Fruit fly (Drosophila melanogaster): ENCODE results near the gene Tcs6.
A peak's percentile ranks its signal among the peaks of the same experiment; 100 is the strongest.

Tcs6 gene

dm6 chr3R:26021195-26021914 is 36.7 kb downstream of the Tcs6 start:
- no peak for TF ChIP-seq Clk (GFP tag; optimal IDR thresholded peaks at IDR 0.05)
- TF ChIP-seq cnc (optimal IDR thresholded peaks at IDR 0.05): no peak
- peak; percentile 58 for TF ChIP-seq CG33017 (tag; optimal IDR thresholded peaks at IDR 0.05)
- peak; percentile 9 for TF ChIP-seq tj (GFP tag; optimal IDR thresholded peaks at IDR 0.05)
- peak; percentile 79 for TF ChIP-seq CG5204 (GFP tag; optimal IDR thresholded peaks at IDR 0.05)
- TF ChIP-seq cic (GFP tag; optimal IDR thresholded peaks at IDR 0.05): no peak
- no peak for TF ChIP-seq ovo (GFP tag; optimal IDR thresholded peaks at IDR 0.05)
- peak; percentile 42 for TF ChIP-seq Hr96 (GFP tag; optimal IDR thresholded peaks at IDR 0.05)
- no peak for TF ChIP-seq Mnt (GFP tag; optimal IDR thresholded peaks at IDR 0.05)
- TF ChIP-seq bab1 (GFP tag; optimal IDR thresholded peaks at IDR 0.05): peak; percentile 17
- TF ChIP-seq CG7045 (GFP tag; optimal IDR thresholded peaks at IDR 0.05): peak; percentile 82
- TF ChIP-seq CG14711 (tag; optimal IDR thresholded peaks at IDR 0.05): peak; percentile 44
- peak; percentile 81 for TF ChIP-seq CG11617 (GFP tag; optimal IDR thresholded peaks at IDR 0.05)
- TF ChIP-seq kay (GFP tag; ENCODE audit: borderline replicate concordance): no peak
- TF ChIP-seq pad (GFP tag; optimal IDR thresholded peaks at IDR 0.05): peak; percentile 60
- peak; percentile 43 for TF ChIP-seq toe (GFP tag; optimal IDR thresholded peaks at IDR 0.05)
- peak; percentile 64 for TF ChIP-seq CG7101 (tag; optimal IDR thresholded peaks at IDR 0.05)
- peak; percentile 53 for TF ChIP-seq CG12768 (GFP tag; optimal IDR thresholded peaks at IDR 0.05)
- peak; percentile 40 for TF ChIP-seq Crg-1 (GFP tag; optimal IDR thresholded peaks at IDR 0.05)
- TF ChIP-seq CG1620 (GFP tag; optimal IDR thresholded peaks at IDR 0.05): peak; percentile 12

dm6 chr3R:26020244-26021171 is 37.5 kb downstream of the Tcs6 start:
- TF ChIP-seq tj (GFP tag; optimal IDR thresholded peaks at IDR 0.05): peak; percentile 69
- no peak for TF ChIP-seq CG1620 (GFP tag; optimal IDR thresholded peaks at IDR 0.05)
- TF ChIP-seq CG7045 (GFP tag; optimal IDR thresholded peaks at IDR 0.05): no peak
- TF ChIP-seq CG14711 (tag; optimal IDR thresholded peaks at IDR 0.05): no peak
- TF ChIP-seq kay (GFP tag; ENCODE audit: borderline replicate concordance): peak; percentile 87
- peak; percentile 27 for TF ChIP-seq CG7101 (tag; optimal IDR thresholded peaks at IDR 0.05)
- no peak for TF ChIP-seq Crg-1 (GFP tag; optimal IDR thresholded peaks at IDR 0.05)

- TF ChIP-seq Mnt (GFP tag; optimal IDR thresholded peaks at IDR 0.05) (no peak), Hr96 (GFP tag; optimal IDR thresholded peaks at IDR 0.05) (no peak), CG33017 (tag; optimal IDR thresholded peaks at IDR 0.05) (no peak), cnc (optimal IDR thresholded peaks at IDR 0.05) (no peak), Clk (GFP tag; optimal IDR thresholded peaks at IDR 0.05) (no peak), CG12768 (GFP tag; optimal IDR thresholded peaks at IDR 0.05) (no peak), CG1620 (GFP tag; optimal IDR thresholded peaks at IDR 0.05) (no peak), CG5204 (GFP tag; optimal IDR thresholded peaks at IDR 0.05) (no peak), CG11617 (GFP tag; optimal IDR thresholded peaks at IDR 0.05) (no peak), toe (GFP tag; optimal IDR thresholded peaks at IDR 0.05) (no peak), bab1 (GFP tag; optimal IDR thresholded peaks at IDR 0.05) (no peak), Crg-1 (GFP tag; optimal IDR thresholded peaks at IDR 0.05) (no peak), pad (GFP tag; optimal IDR thresholded peaks at IDR 0.05) (no peak), CG7045 (GFP tag; optimal IDR thresholded peaks at IDR 0.05) (no peak), tj (GFP tag; optimal IDR thresholded peaks at IDR 0.05) (no peak), CG7101 (tag; optimal IDR thresholded peaks at IDR 0.05) (no peak), ovo (GFP tag; optimal IDR thresholded peaks at IDR 0.05) (no peak), CG14711 (tag; optimal IDR thresholded peaks at IDR 0.05) (no peak), kay (GFP tag; ENCODE audit: borderline replicate concordance) (no peak)
These were observed 38.8 kb downstream of the Tcs6 start for dm6 chr3R:26019232-26019631.

- TF ChIP-seq CG12768 (GFP tag; optimal IDR thresholded peaks at IDR 0.05) (no peak), pad (GFP tag; optimal IDR thresholded peaks at IDR 0.05) (no peak), Mnt (GFP tag; optimal IDR thresholded peaks at IDR 0.05) (no peak), tj (GFP tag; optimal IDR thresholded peaks at IDR 0.05) (no peak), CG5204 (GFP tag; optimal IDR thresholded peaks at IDR 0.05) (no peak), CG7045 (GFP tag; optimal IDR thresholded peaks at IDR 0.05) (no peak), CG11617 (GFP tag; optimal IDR thresholded peaks at IDR 0.05) (no peak), Clk (GFP tag; optimal IDR thresholded peaks at IDR 0.05) (no peak), Crg-1 (GFP tag; optimal IDR thresholded peaks at IDR 0.05) (no peak), Hr96 (GFP tag; optimal IDR thresholded peaks at IDR 0.05) (no peak), bab1 (GFP tag; optimal IDR thresholded peaks at IDR 0.05) (no peak), CG1620 (GFP tag; optimal IDR thresholded peaks at IDR 0.05) (no peak), toe (GFP tag; optimal IDR thresholded peaks at IDR 0.05) (no peak), CG33017 (tag; optimal IDR thresholded peaks at IDR 0.05) (no peak), ovo (GFP tag; optimal IDR thresholded peaks at IDR 0.05) (no peak), CG14711 (tag; optimal IDR thresholded peaks at IDR 0.05) (no peak), cic (GFP tag; optimal IDR thresholded peaks at IDR 0.05) (no peak), cnc (optimal IDR thresholded peaks at IDR 0.05) (no peak)
These were observed 40.0 kb downstream of the Tcs6 start for dm6 chr3R:26017771-26018731.
